Worm (Caenorhabditis elegans): Measurements from ENCODE around the gene F20A1.2.

DNA sequence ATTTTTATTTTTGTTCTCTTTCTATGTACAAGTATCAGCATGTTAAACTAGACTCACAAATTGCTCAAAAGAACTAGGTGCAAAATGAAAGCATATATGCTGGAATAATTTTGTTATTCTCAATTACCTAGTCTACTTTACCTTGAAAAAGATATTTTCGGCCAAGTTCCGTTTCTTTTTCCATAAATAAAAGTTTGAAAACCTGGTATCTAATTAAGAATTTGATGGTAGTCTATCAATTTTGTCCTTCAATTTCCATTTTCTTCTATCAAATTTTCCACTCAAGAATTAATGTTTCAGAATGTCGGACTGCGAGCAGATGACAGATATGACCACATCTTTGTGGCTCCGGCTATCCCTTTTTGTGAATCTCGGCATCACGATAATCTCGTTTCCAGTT is 42.3 kb upstream of the F20A1.2 start, which contains the start of gene srab-4:
- TF ChIP-seq nhr-76 (tag; optimal IDR thresholded peaks at IDR 0.05), result no peak
- TF ChIP-seq ces-1 (GFP tag; optimal IDR thresholded peaks at IDR 0.05), result no peak
- no peak for TF ChIP-seq egl-13 (tag; optimal IDR thresholded peaks at IDR 0.05)
- TF ChIP-seq mep-1 (tag; optimal IDR thresholded peaks at IDR 0.05), result no peak
